Worm (Caenorhabditis elegans): ENCODE measurements around the gene F37A8.1.

DNA sequence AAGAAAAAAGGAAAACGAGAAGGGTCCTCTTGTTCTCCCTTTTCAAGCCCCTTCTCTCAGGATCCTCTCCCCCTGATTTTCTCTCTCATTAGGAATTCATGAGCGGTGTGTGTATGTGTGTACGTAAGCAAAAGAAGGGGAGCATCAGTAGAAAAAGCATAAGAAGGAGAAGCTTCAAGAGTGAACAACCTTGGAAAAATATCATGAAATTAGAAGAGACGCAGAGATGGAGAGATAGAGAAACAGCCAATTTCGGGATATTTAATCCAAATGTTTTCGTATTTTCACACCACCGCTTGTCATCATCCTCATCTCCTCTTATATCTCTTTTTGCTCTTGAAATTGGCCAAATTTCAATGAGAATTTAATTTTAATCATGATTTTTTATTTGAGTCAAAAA is 45.1 kb upstream of the F37A8.1 start:
- TF ChIP-seq nhr-76 (tag; optimal IDR thresholded peaks at IDR 0.05) (no peak), pqm-1 (tag; optimal IDR thresholded peaks at IDR 0.05) (no peak), zag-1 (tag; optimal IDR thresholded peaks at IDR 0.05) (no peak), duxl-1 (tag; optimal IDR thresholded peaks at IDR 0.05; ENCODE audit: poor library complexity) (no peak), sdz-12 (GFP tag; optimal IDR thresholded peaks at IDR 0.05) (no peak), ceh-20 (GFP tag; IDR thresholded peaks at IDR 0.05) (no peak), ceh-82 (tag; optimal IDR thresholded peaks at IDR 0.05) (no peak), mep-1 (tag; optimal IDR thresholded peaks at IDR 0.05) (no peak), unc-39 (tag; optimal IDR thresholded peaks at IDR 0.05) (no peak), egl-27 (tag; optimal IDR thresholded peaks at IDR 0.05) (no peak), lin-15B (tag; optimal IDR thresholded peaks at IDR 0.05) (no peak), dve-1 (tag; optimal IDR thresholded peaks at IDR 0.05; ENCODE audit: insufficient read depth) (no peak)

All from whole organism, L4 larva.